Worm (Caenorhabditis elegans): Measurements from ENCODE around the gene B0507.4.
A peak's percentile ranks its signal among the peaks of the same experiment; 100 is the strongest.

The B0507.4 gene

ce11 chrV:8802252-8802651, 47.5 kb downstream of the B0507.4 start:
- TF ChIP-seq egl-27 (tag; optimal IDR thresholded peaks at IDR 0.05) = no peak
- TF ChIP-seq lin-39 (tag; optimal IDR thresholded peaks at IDR 0.05) = peak; percentile 25
- peak; percentile 47 for TF ChIP-seq nhr-19 (GFP tag; conservative IDR thresholded peaks at IDR 0.05)
- TF ChIP-seq nhr-20 (tag; optimal IDR thresholded peaks at IDR 0.05) = peak; percentile 47
- no peak for TF ChIP-seq ceh-8 (GFP tag; optimal IDR thresholded peaks at IDR 0.05)
- no peak for TF ChIP-seq egl-13 (tag; optimal IDR thresholded peaks at IDR 0.05)
- no peak for TF ChIP-seq nhr-85 (tag)
- no peak for TF ChIP-seq tlp-1 (tag; optimal IDR thresholded peaks at IDR 0.05)
- TF ChIP-seq nhr-28 (tag; optimal IDR thresholded peaks at IDR 0.05) = no peak
- peak; percentile 66 for TF ChIP-seq nhr-71 (tag; optimal IDR thresholded peaks at IDR 0.05)
- TF ChIP-seq nhr-11 (tag; optimal IDR thresholded peaks at IDR 0.05) = peak; percentile 5
- peak; percentile 8 for TF ChIP-seq swsn-7 (tag; optimal IDR thresholded peaks at IDR 0.05)
- no peak for TF ChIP-seq hlh-17 (GFP tag; optimal IDR thresholded peaks at IDR 0.05; ENCODE audit: borderline replicate concordance)
- TF ChIP-seq lsy-2 (tag; optimal IDR thresholded peaks at IDR 0.05) = peak in 1 of 2 experiments; percentile 8
- peak; percentile 56 for TF ChIP-seq rnt-1 (tag; optimal IDR thresholded peaks at IDR 0.05)
- TF ChIP-seq zip-4 (GFP tag; optimal IDR thresholded peaks at IDR 0.05) = no peak
- TF ChIP-seq lin-14 (GFP tag; optimal IDR thresholded peaks at IDR 0.05) = peak; percentile 89
- no peak for TF ChIP-seq unc-130 (tag; optimal IDR thresholded peaks at IDR 0.05)
- TF ChIP-seq snu-23 (GFP tag; optimal IDR thresholded peaks at IDR 0.05) = peak; percentile 27
- no peak for TF ChIP-seq F16B12.6 (tag; optimal IDR thresholded peaks at IDR 0.05)
- TF ChIP-seq blmp-1 (tag; optimal IDR thresholded peaks at IDR 0.05) = no peak
- no peak for TF ChIP-seq efl-3 (GFP tag; optimal IDR thresholded peaks at IDR 0.05)
- no peak for TF ChIP-seq ceh-63 (GFP tag; optimal IDR thresholded peaks at IDR 0.05)
- peak in 1 of 2 experiments; percentile 3 for TF ChIP-seq efl-1 (optimal IDR thresholded peaks at IDR 0.05)
- TF ChIP-seq efl-1 (GFP tag; optimal IDR thresholded peaks at IDR 0.05 in 1 of 2) = no peak

- TF ChIP-seq ces-1 (GFP tag; optimal IDR thresholded peaks at IDR 0.05) = peak; percentile 81
- TF ChIP-seq nhr-71 (tag; optimal IDR thresholded peaks at IDR 0.05) = peak; percentile 40
- peak; percentile 78 for TF ChIP-seq lin-14 (GFP tag; optimal IDR thresholded peaks at IDR 0.05)
- no peak for TF ChIP-seq C34B4.2 (tag; optimal IDR thresholded peaks at IDR 0.05)
- TF ChIP-seq C04F5.9 (tag; optimal IDR thresholded peaks at IDR 0.05) = no peak
- no peak for TF ChIP-seq lin-13 (GFP tag; optimal IDR thresholded peaks at IDR 0.05)
- no peak for TF ChIP-seq nhr-237 (tag; optimal IDR thresholded peaks at IDR 0.05)
- TF ChIP-seq zag-1 (tag; optimal IDR thresholded peaks at IDR 0.05) = no peak
- peak; percentile 80 for TF ChIP-seq tbx-2 (tag; optimal IDR thresholded peaks at IDR 0.05)
- no peak for TF ChIP-seq xbp-1 (tag; optimal IDR thresholded peaks at IDR 0.05)
- no peak for TF ChIP-seq nhr-11 (tag; optimal IDR thresholded peaks at IDR 0.05)
Observed at ce11 chrV:8805047-8805446, 50.3 kb downstream of the B0507.4 start.
